Worm (Caenorhabditis elegans) whole organism, L4 larva: Measurements from ENCODE around the gene clec-83.
A peak's percentile ranks its signal among the peaks of the same experiment; 100 is the strongest.

ENCODE experiments used
- ces-1 ChIP-seq: fragments of 150-350 bp; sonication (generic microtip); optimal IDR thresholded peaks from 4 replicates; lab custom pipeline; 2014; ENCODE audit warnings: missing biosample characterization, missing genetic modification reagents, missing genetic modification characterization
- dve-1 ChIP-seq: sonication (generic microtip); optimal IDR thresholded peaks from 2 replicates; lab custom pipeline; 2017; ENCODE audit warnings: antibody characterized with exemption, mild to moderate bottlenecking, missing genetic modification characterization, missing compliant biosample characterization; ENCODE audit not compliant: insufficient read depth
- lin-1 ChIP-seq: fragments of 200-800 bp; sonication (Bioruptor generic); IDR thresholded peaks from 2 replicates; pipeline ENCODE4 v1.3.6; 2022; ENCODE audit warnings: missing genetic modification reagents, missing genetic modification characterization, missing compliant biosample characterization
- mdl-1 ChIP-seq, 2 experiments: fragments of 150-350 bp in 1 of 2; sonication (generic microtip) in 1 of 2; optimal IDR thresholded peaks; 2 replicates each; lab custom pipeline; 2014 to 2017; ENCODE audit warnings: missing biosample characterization in 2 of 2, missing genetic modification characterization in 2 of 2
- mdt-29 ChIP-seq: fragments of 200-800 bp; sonication (Bioruptor generic); IDR thresholded peaks from 2 replicates; pipeline ENCODE4 v1.3.6; 2022; ENCODE audit warnings: missing genetic modification reagents, missing genetic modification characterization, missing compliant biosample characterization
- mep-1 ChIP-seq: fragments of 150-350 bp; sonication (generic microtip); optimal IDR thresholded peaks from 3 replicates; lab custom pipeline; 2014; ENCODE audit warnings: missing biosample characterization, missing genetic modification characterization
- nhr-28 ChIP-seq: fragments of 150-350 bp; optimal IDR thresholded peaks from 2 replicates; lab custom pipeline; 2014; ENCODE audit warnings: missing biosample characterization, missing genetic modification characterization
- sdz-12 ChIP-seq: fragments of 200-800 bp; sonication (Bioruptor generic); optimal IDR thresholded peaks from 2 replicates; lab custom pipeline; 2018; ENCODE audit warnings: mild to moderate bottlenecking, missing genetic modification characterization, missing compliant biosample characterization
- spr-3 ChIP-seq: fragments of 200-800 bp; sonication (Bioruptor generic); optimal IDR thresholded peaks from 2 replicates; lab custom pipeline; 2018; ENCODE audit warnings: mild to moderate bottlenecking, missing genetic modification characterization, missing compliant biosample characterization
- unc-39 ChIP-seq: sonication (generic microtip); optimal IDR thresholded peaks from 2 replicates; lab custom pipeline; 2017; ENCODE audit warnings: missing biosample characterization, missing genetic modification characterization

ce11 chrIV:2805525-2805924 is 35.7 kb downstream of the clec-83 start, which contains the start of gene Y54G2A.45:
- TF ChIP-seq mdl-1 (tag; optimal IDR thresholded peaks at IDR 0.05; lab: Kevin White, UChicago) (peak in 1 of 2 experiments; percentile 32), unc-39 (no peak), ces-1 (GFP tag; lab: Kevin White, UChicago) (no peak), mep-1 (tag; lab: Kevin White, UChicago) (peak; percentile 78), mdt-29 (GFP tag; lab: Robert Waterston, UW) (peak; percentile 53; the same call in 1 of the 2 replicates), lin-1 (GFP tag; lab: Robert Waterston, UW) (no peak), dve-1 (tag; lab: Kevin White, UChicago) (peak; percentile 88), nhr-28 (peak; percentile 89), spr-3 (peak; percentile 62), sdz-12 (GFP tag; lab: Kevin White, UChicago) (no peak)
